Fruit fly (Drosophila melanogaster) whole organism, adult: ENCODE data around the gene CG33764.
A peak's percentile ranks its signal among the peaks of the same experiment; 100 is the strongest.

Experiments
- CG11617 ChIP-seq: fragments of 200-800 bp; sonication (Bioruptor generic); optimal IDR thresholded peaks from 2 replicates; lab custom pipeline; 2017; ENCODE audit warnings: mild to moderate bottlenecking, missing biosample characterization, missing genetic modification reagents, missing genetic modification characterization
- CG12768 ChIP-seq: fragments of 200-800 bp; sonication (Bioruptor generic); optimal IDR thresholded peaks from 2 replicates; lab custom pipeline; 2017; ENCODE audit warnings: missing biosample characterization, missing genetic modification characterization, mild to moderate bottlenecking, moderate library complexity, missing genetic modification reagents
- CG14711 ChIP-seq: fragments of 200-800 bp; sonication (Bioruptor generic); optimal IDR thresholded peaks from 2 replicates; lab custom pipeline; 2018; ENCODE audit warnings: missing biosample characterization, mild to moderate bottlenecking, missing genetic modification characterization, moderate library complexity
- CG1620 ChIP-seq: fragments of 200-800 bp; sonication (Bioruptor generic); optimal IDR thresholded peaks from 2 replicates; lab custom pipeline; 2016; ENCODE audit warnings: missing biosample characterization, missing genetic modification characterization
- CG33017 ChIP-seq: fragments of 200-800 bp; sonication (Bioruptor generic); optimal IDR thresholded peaks from 2 replicates; lab custom pipeline; 2018; ENCODE audit warnings: missing biosample characterization, mild to moderate bottlenecking, missing genetic modification characterization, moderate library complexity
- CG5204 ChIP-seq: fragments of 200-800 bp; sonication (Bioruptor generic); optimal IDR thresholded peaks from 2 replicates; lab custom pipeline; 2016; ENCODE audit warnings: missing biosample characterization, missing genetic modification characterization
- CG7045 ChIP-seq: fragments of 200-800 bp; sonication (Bioruptor generic); optimal IDR thresholded peaks from 2 replicates; lab custom pipeline; 2017; ENCODE audit warnings: missing biosample characterization, mild to moderate bottlenecking, missing genetic modification characterization
- CG7101 ChIP-seq: fragments of 200-800 bp; sonication (Bioruptor generic); optimal IDR thresholded peaks from 2 replicates; lab custom pipeline; 2018; ENCODE audit warnings: missing biosample characterization, mild to moderate bottlenecking, missing genetic modification characterization, moderate library complexity
- Clk ChIP-seq: fragments of 200-800 bp; sonication (Bioruptor generic); optimal IDR thresholded peaks from 2 replicates; lab custom pipeline; 2017; ENCODE audit warnings: missing biosample characterization, missing genetic modification characterization
- Crg-1 ChIP-seq: fragments of 200-800 bp; sonication (Bioruptor generic); optimal IDR thresholded peaks from 2 replicates; lab custom pipeline; 2016; ENCODE audit warnings: missing biosample characterization, missing genetic modification characterization
- Hr96 ChIP-seq: fragments of 200-800 bp; sonication (Bioruptor generic); optimal IDR thresholded peaks from 2 replicates; lab custom pipeline; 2016; ENCODE audit warnings: missing biosample characterization, missing genetic modification characterization
- Mnt ChIP-seq: fragments of 200-800 bp; sonication (Bioruptor generic); optimal IDR thresholded peaks from 2 replicates; lab custom pipeline; 2016; ENCODE audit warnings: missing biosample characterization, mild to moderate bottlenecking, missing genetic modification characterization
- bab1 ChIP-seq: fragments of 200-800 bp; sonication (Bioruptor generic); optimal IDR thresholded peaks from 3 replicates; lab custom pipeline; 2019; ENCODE audit warnings: missing biosample characterization, mild to moderate bottlenecking, missing genetic modification characterization, moderate library complexity
- cic ChIP-seq: fragments of 200-800 bp; sonication (Bioruptor generic); optimal IDR thresholded peaks from 2 replicates; lab custom pipeline; 2017; ENCODE audit warnings: missing biosample characterization, mild to moderate bottlenecking, missing genetic modification characterization, moderate library complexity
- cnc ChIP-seq, 2 experiments: fragments of >200 bp; optimal IDR thresholded peaks; 2 replicates each; lab custom pipeline; 2017
- kay ChIP-seq: fragments of 200-800 bp; sonication (Bioruptor generic); peaks from one replicate; lab custom pipeline; 2016; ENCODE audit warnings: missing biosample characterization, missing genetic modification characterization, borderline replicate concordance
- ovo ChIP-seq: fragments of 200-800 bp; sonication (Bioruptor generic); optimal IDR thresholded peaks from 2 replicates; lab custom pipeline; 2016; ENCODE audit warnings: missing biosample characterization, missing genetic modification characterization
- pad ChIP-seq: fragments of 200-800 bp; sonication (Bioruptor generic); optimal IDR thresholded peaks from 3 replicates; lab custom pipeline; 2017; ENCODE audit warnings: missing biosample characterization, missing genetic modification characterization, mild to moderate bottlenecking, moderate library complexity, missing genetic modification reagents
- tj ChIP-seq: fragments of 200-800 bp; sonication (Bioruptor generic); optimal IDR thresholded peaks from 3 replicates; lab custom pipeline; 2017; ENCODE audit warnings: missing biosample characterization, mild to moderate bottlenecking, missing genetic modification characterization, moderate library complexity
- toe ChIP-seq: fragments of 200-800 bp; sonication (Bioruptor generic); optimal IDR thresholded peaks from 2 replicates; lab custom pipeline; 2016; ENCODE audit warnings: missing biosample characterization, missing genetic modification characterization

Gene CG33764

DNA sequence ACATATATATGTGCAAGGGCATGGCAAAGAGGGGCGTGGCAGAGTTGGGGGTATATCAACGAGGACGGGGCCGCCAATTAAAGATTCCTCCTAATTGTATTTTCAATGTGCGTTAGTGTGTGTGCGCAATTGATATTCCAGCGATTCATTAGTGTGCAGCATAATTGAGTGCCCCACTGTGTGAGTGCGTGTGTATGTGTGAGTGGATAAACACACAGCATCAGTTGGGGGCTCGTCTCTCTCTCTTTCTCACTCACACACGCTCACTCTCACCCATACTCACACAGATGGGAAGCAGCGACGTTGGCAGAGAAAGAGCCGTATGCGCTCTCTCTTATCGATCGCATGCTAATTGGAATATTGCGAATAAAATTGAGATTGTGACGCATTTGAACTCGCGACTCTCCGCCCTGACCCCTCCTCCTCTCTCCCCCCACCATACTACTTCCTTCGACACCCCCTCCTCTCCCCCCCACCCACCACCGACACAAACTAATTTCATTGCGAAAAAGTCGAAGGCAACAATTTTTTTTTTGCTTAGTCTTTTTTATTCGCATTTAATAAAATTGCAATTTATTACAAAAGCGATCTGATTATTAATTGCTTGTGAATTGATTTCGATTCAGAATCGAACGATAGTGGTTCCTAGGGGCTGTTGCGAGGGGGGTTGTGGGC lies 33.6 kb downstream of the CG33764 start:
- TF ChIP-seq CG12768 (GFP tag; lab: Kevin White, UChicago) = peak; percentile 9
- TF ChIP-seq CG7045 (GFP tag; lab: Kevin White, UChicago) = no peak
- no peak for TF ChIP-seq CG5204 (GFP tag; lab: Kevin White, UChicago)
- TF ChIP-seq CG33017 = no peak
- TF ChIP-seq cic (GFP tag; lab: Kevin White, UChicago) = peak; percentile 91
- TF ChIP-seq tj (GFP tag; lab: Kevin White, UChicago) = peak; percentile 90
- TF ChIP-seq Clk (GFP tag; lab: Kevin White, UChicago) = no peak
- TF ChIP-seq kay (GFP tag; lab: Kevin White, UChicago) = peak; percentile 37
- TF ChIP-seq toe = no peak

dm6 chr3L:4232724-4233367 lies 34.5 kb downstream of the CG33764 start:
- TF ChIP-seq kay (GFP tag; lab: Kevin White, UChicago) (peak; percentile 50), pad (GFP tag; lab: Kevin White, UChicago) (no peak)

DNA sequence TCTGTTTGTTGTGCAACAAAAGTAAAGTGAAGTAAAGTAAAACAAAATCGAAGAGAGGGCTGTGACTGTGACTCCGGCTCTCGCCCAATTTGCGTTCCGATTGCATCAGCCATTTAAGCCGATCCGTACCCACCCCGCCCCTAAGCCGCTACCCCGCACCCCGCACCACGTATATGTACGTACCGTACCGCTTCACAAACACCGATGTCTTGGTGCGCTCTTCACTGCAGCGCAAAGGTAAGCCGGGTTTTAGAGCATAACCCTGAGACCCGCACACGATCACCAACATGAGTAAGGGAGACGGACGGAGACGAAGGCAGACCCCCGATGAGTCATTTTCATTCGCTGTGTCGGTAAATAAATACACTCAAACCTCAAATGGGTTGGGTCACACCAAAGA lies 35.1 kb downstream of the CG33764 start:
- TF ChIP-seq cic (GFP tag; lab: Kevin White, UChicago) (no peak), tj (GFP tag; lab: Kevin White, UChicago) (peak; percentile 89)

- TF ChIP-seq CG5204 (GFP tag; lab: Kevin White, UChicago) = no peak
- TF ChIP-seq CG14711 = no peak
- TF ChIP-seq pad (GFP tag; lab: Kevin White, UChicago) = no peak
- no peak for TF ChIP-seq CG33017
- no peak for TF ChIP-seq Crg-1 (GFP tag; lab: Kevin White, UChicago)
- no peak for TF ChIP-seq Clk (GFP tag; lab: Kevin White, UChicago)
- no peak for TF ChIP-seq CG7045 (GFP tag; lab: Kevin White, UChicago)
- no peak for TF ChIP-seq ovo (GFP tag; lab: Kevin White, UChicago)
- TF ChIP-seq cnc (optimal IDR thresholded peaks at IDR 0.05; lab: Kevin White, UChicago) = no peak
- no peak for TF ChIP-seq CG1620 (GFP tag; lab: Kevin White, UChicago)
- no peak for TF ChIP-seq toe
- TF ChIP-seq bab1 (GFP tag; lab: Kevin White, UChicago) = no peak
- no peak for TF ChIP-seq tj (GFP tag; lab: Kevin White, UChicago)
These were observed 35.8 kb downstream of the CG33764 start for dm6 chr3L:4231401-4232014.

DNA sequence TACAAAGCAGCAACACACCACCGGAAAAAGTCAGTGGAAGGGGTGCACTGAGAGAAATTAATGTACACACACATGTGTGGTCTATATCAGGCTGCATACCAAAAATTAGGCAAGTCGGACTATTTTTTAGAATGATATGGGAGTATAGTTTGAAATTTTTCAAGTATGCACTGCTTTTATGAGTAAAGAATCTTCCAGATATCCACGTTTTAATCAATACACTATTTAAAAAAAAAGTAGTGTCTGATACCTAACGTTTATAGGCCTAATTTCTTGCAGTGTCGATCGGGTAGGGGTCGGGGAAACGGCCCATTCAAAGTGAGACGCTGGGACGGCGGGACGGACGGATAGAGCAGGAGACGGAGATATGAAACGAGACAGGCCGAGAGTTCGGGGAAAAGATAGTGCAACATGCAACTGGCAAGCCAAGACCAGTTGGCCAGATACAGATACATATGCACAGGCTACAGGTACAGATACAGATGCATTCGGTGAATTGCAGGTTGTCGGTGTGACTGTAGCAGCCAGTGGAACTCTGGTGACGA lies 36.9 kb downstream of the CG33764 start:
- TF ChIP-seq CG14711 = no peak
- no peak for TF ChIP-seq cic (GFP tag; lab: Kevin White, UChicago)
- TF ChIP-seq CG7045 (GFP tag; lab: Kevin White, UChicago) = no peak
- peak; percentile 12 for TF ChIP-seq pad (GFP tag; lab: Kevin White, UChicago)
- TF ChIP-seq ovo (GFP tag; lab: Kevin White, UChicago) = no peak
- TF ChIP-seq bab1 (GFP tag; lab: Kevin White, UChicago) = peak; percentile 2
- no peak for TF ChIP-seq kay (GFP tag; lab: Kevin White, UChicago)
- TF ChIP-seq Mnt (GFP tag; lab: Kevin White, UChicago) = no peak
- peak; percentile 3 for TF ChIP-seq tj (GFP tag; lab: Kevin White, UChicago)
- no peak for TF ChIP-seq CG33017
- TF ChIP-seq CG5204 (GFP tag; lab: Kevin White, UChicago) = no peak
- TF ChIP-seq CG11617 (GFP tag; lab: Kevin White, UChicago) = no peak
- TF ChIP-seq Hr96 = peak; percentile 43
- no peak for TF ChIP-seq Crg-1 (GFP tag; lab: Kevin White, UChicago)
- no peak for TF ChIP-seq CG12768 (GFP tag; lab: Kevin White, UChicago)
- TF ChIP-seq toe = no peak
- no peak for TF ChIP-seq cnc (optimal IDR thresholded peaks at IDR 0.05; lab: Kevin White, UChicago)
- peak; percentile 4 for TF ChIP-seq CG7101 (tag; lab: Kevin White, UChicago)
- no peak for TF ChIP-seq Clk (GFP tag; lab: Kevin White, UChicago)
- no peak for TF ChIP-seq CG1620 (GFP tag; lab: Kevin White, UChicago)

dm6 chr3L:4229365-4229967 lies 37.8 kb downstream of the CG33764 start:
- TF ChIP-seq pad (GFP tag; lab: Kevin White, UChicago) = no peak
- TF ChIP-seq cic (GFP tag; lab: Kevin White, UChicago) = no peak
- TF ChIP-seq cnc (optimal IDR thresholded peaks at IDR 0.05; lab: Kevin White, UChicago) = no peak
- TF ChIP-seq CG33017 = no peak
- TF ChIP-seq Hr96 = no peak
